Fruit fly (Drosophila melanogaster) whole organism, larva: ENCODE measurements around the gene Btk.

Experiments used
- noc ChIP-seq: fragments of 200-800 bp; sonication (Bioruptor generic); optimal IDR thresholded peaks from 3 replicates; lab custom pipeline; 2019; ENCODE audit warnings: missing biosample characterization, mild to moderate bottlenecking, missing genetic modification characterization, moderate library complexity

Btk gene

dm6 chr2L:8300220-8301167 lies at the start of gene Btk:
Gene Btk (minus strand): TSS chr2L:8301079.
- TF ChIP-seq noc (tag; lab: Kevin White, UChicago): no peak

DNA sequence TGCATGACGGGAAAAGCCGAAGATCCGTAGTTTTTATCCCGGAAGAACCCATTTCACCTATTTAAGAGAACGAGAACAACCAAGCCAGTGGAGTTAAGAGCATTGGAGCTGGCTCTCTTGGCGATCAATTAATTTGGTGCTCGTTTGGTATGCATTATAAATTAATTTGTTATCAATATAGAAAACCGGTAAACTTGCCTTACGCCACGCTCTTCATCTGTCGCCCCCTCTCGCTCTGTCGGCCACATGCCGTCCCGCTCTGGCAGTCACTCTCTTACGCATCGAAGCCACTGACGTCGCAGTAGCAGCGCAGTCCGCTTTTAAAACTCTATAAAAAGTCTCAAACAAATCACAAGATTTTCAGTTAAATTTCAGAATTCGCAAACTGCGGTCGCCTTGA lies 45.4 kb upstream of the Btk start, which contains the start of gene CG7778:
Gene CG7778 (plus strand): TSS at position 361 of the 400 bp plus-strand sequence.
- no peak for TF ChIP-seq noc (tag; lab: Kevin White, UChicago)

DNA sequence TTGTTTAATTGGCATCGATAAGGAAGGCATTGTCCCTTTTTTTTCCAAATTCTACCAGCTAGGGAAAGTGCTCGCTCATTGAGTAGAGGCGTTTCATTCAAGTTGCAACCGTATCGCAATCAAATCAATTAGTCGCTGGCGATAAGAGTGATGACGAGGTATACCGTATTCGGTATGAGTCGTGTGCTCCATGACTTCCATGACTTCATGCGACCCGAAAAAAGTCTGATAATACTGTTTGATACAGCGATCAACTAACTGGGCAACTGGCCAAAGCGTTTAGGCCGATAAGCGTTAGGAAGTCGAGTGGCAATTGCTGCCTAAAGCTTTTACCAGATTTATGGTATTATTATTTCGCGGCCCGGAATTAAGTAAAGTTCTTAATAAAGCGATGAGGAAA lies 43.7 kb upstream of the Btk start:
- peak; percentile 51 for TF ChIP-seq noc (tag; lab: Kevin White, UChicago)

DNA sequence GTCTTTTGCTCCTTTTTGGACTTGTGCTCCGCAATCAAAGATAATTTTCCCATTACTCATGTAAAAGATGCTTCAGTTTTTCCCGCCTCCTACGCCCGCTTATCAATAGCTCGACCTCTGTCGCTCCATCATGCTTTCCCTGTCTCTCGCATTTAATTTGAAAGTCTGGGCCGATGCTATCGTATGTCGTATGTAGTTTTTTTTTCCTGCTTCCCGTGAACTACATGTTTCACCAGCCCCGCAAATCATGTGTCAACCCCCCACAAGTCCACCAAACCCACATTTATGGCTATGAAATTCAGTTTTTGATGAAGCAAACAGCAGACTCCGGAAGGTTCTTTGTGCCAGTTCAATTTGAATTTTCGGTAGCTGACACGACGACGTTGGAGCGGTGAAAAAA lies 41.5 kb upstream of the Btk start, which contains the start of gene CG14273:
Gene CG14273 (plus strand): TSS at position 301 of the 400 bp plus-strand sequence.
- no peak for TF ChIP-seq noc (tag; lab: Kevin White, UChicago)

dm6 chr2L:8339751-8340349 lies 39.0 kb upstream of the Btk start:
- no peak for TF ChIP-seq noc (tag; lab: Kevin White, UChicago)

DNA sequence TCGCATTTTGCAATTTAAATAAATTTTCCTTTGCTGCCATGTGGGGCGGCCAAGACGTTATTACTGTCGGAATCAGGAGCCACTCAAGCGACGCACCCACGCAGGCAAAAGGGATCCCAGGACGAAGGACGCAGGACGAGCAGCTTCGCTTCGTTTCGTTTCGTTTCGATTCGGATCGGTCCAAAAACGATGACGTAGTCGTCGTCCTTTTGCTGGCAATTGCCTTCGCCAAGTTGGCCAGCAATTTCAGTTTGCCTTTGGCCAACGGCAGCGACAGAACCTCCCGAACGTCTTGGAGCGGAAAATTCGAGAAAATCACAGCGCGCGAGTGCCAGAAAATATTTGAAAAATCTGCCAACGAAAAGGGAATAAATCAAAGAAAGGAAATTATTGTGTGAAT lies 37.2 kb upstream of the Btk start, which contains the start of gene witty:
Gene witty (plus strand): TSS at position 249 of the 400 bp plus-strand sequence.
- TF ChIP-seq noc (tag; lab: Kevin White, UChicago): no peak

- TF ChIP-seq noc (tag; lab: Kevin White, UChicago): no peak
Observed at dm6 chr2L:8334705-8335104, 33.8 kb upstream of the Btk start.

DNA sequence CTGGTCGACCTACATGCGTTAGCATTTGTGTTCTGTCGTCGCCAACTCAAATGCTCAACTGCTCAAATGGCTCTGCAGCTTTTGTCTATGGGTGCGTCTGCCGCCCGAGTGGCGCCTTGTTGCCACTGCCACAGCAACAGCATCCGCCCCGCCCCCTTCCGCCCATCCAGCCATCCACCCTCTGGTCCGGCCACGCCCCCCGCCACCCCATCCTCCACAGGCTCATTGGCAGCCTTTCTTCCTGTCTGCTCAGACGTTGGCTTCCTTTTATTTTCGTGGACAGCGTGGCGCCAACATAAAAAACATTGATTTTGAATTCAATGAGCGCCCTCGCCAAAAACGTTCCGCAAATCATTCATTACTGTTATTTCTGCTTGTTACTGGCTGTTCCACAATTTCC lies 32.7 kb upstream of the Btk start:
- TF ChIP-seq noc (tag; lab: Kevin White, UChicago): no peak

dm6 chr2L:8333185-8333584 lies 32.3 kb upstream of the Btk start:
- TF ChIP-seq noc (tag; lab: Kevin White, UChicago): no peak

dm6 chr2L:8328526-8329097 lies 27.7 kb upstream of the Btk start:
- TF ChIP-seq noc (tag; lab: Kevin White, UChicago): no peak

dm6 chr2L:8327783-8328327 lies 27.0 kb upstream of the Btk start:
- TF ChIP-seq noc (tag; lab: Kevin White, UChicago): peak; percentile 0

DNA sequence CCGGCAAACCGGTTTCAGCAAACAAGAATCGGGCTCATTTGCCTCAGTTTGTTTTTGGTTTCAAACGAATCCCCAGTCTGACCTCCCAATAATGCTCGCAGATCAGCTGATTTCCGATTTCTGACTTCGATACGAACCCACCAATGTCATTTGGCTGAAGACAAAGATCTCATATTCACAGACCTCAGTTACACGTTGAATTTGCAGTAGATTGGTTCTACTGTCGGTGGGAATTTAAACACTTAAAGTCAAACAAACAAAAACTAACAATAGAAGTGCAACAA lies 26.3 kb upstream of the Btk start, which contains the start of gene CG14275:
Gene CG14275 (plus strand): TSS at position 185 of the 284 bp plus-strand sequence.
- TF ChIP-seq noc (tag; lab: Kevin White, UChicago): no peak

DNA sequence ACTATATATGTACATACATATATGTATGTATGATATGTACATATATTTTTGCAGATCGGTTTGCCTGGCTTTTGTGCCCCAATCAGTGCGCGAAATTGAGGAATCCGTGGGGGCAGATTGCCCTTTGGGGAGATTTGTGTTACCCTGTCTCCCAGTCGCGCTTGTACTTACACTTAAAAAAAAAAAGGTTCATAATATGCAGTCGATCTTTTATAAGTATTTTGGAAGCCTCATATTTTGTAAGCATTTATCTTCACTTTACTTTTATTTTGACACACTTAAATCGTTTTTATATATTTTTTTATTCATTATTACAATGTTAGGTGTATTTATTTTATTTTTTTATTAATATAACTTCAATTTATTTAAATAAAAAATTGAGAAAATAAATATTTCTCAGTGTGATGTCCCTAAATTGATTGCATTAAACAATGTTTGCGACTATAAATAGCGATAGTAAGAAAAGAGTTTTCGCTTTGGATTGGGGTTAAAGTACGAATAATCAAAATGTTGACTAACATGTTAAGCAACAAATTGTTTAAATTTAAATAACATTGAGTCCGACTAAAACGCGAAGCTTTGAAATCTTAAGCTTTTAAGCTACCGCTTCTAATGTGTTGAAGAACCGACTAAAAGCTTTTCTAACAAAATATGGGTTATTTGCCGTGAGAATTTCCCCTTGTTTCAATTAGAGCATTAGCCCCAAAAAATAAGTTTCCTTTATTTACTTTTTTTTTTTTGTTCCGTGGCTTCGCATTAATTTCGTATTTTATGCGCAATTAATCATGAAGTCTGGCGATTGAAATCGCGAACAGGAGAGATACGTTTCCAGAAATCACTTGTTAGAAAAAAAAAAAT lies 25.8 kb upstream of the Btk start:
- peak; percentile 13 for TF ChIP-seq noc (tag; lab: Kevin White, UChicago)

- TF ChIP-seq noc (tag; lab: Kevin White, UChicago): no peak
Observed at dm6 chr2L:8325150-8325549, 24.3 kb upstream of the Btk start, which contains the start of gene CG7781. Gene CG7781 (minus strand): TSS chr2L:8325409.
